Fruit fly (Drosophila melanogaster) ovary, adult (tissue): Measurements from ENCODE around the gene CG17944.

Source experiments
- CG17801 ChIP-seq: fragments of 200-800 bp; optimal IDR thresholded peaks from 2 replicates; lab custom pipeline; 2019; ENCODE audit warnings: missing biosample characterization, mild to moderate bottlenecking, missing genetic modification characterization, moderate library complexity; ENCODE audit not compliant: partially characterized antibody

Gene CG17944

dm6 chr3R:7362023-7362422 is at the start of gene CG17944:
TSS of gene CG17944 (minus strand) at chr3R:7362123.
- no peak for TF ChIP-seq CG17801

- TF ChIP-seq CG17801 = no peak
Observed at dm6 chr3R:7406569-7406968, 44.6 kb upstream of the CG17944 start, which contains the start of gene Ir84a. TSS of gene Ir84a (plus strand) at chr3R:7406869.

dm6 chr3R:7394047-7394446 is 32.1 kb upstream of the CG17944 start:
- TF ChIP-seq CG17801 = no peak

dm6 chr3R:7391113-7391512 is 29.2 kb upstream of the CG17944 start, which contains the start of gene CG42650:
TSS of gene CG42650 (plus strand) at chr3R:7391413.
- TF ChIP-seq CG17801 = no peak

- no peak for TF ChIP-seq CG17801
Observed at dm6 chr3R:7369205-7369604, 7.3 kb upstream of the CG17944 start, which contains the start of gene MstProx. TSS of gene MstProx (minus strand) at chr3R:7369305.

dm6 chr3R:7365527-7365926 is 3.6 kb upstream of the CG17944 start, which contains the start of the genes Mst84Db and Mst84Da:
TSS of gene Mst84Db (minus strand) at chr3R:7365627.
TSS of gene Mst84Da (plus strand) at chr3R:7365850.
- TF ChIP-seq CG17801 = no peak

dm6 chr3R:7364573-7364972 is 2.6 kb upstream of the CG17944 start, which contains the start of gene Mst84Dc:
TSS of gene Mst84Dc (minus strand) at chr3R:7364673.
- no peak for TF ChIP-seq CG17801

- TF ChIP-seq CG17801 = no peak
Observed at dm6 chr3R:7363673-7364072, 1.8 kb upstream of the CG17944 start, which contains the start of gene Mst84Dd. TSS of gene Mst84Dd (minus strand) at chr3R:7363773.

- TF ChIP-seq CG17801 = no peak
Observed at dm6 chr3R:7349452-7349851, 12.5 kb downstream of the CG17944 start, which contains the start of gene CG43290. TSS of gene CG43290 (minus strand) at chr3R:7349552.

- no peak for TF ChIP-seq CG17801
Observed at dm6 chr3R:7346445-7346844, 15.5 kb downstream of the CG17944 start, which contains the start of gene nxf4. TSS of gene nxf4 (plus strand) at chr3R:7346730.

dm6 chr3R:7344769-7345168 is 17.2 kb downstream of the CG17944 start, which contains the start of gene CG31496:
TSS of gene CG31496 (plus strand) at chr3R:7345069.
- TF ChIP-seq CG17801 = no peak

dm6 chr3R:7336454-7336853 is 25.5 kb downstream of the CG17944 start:
- no peak for TF ChIP-seq CG17801

- TF ChIP-seq CG17801 = no peak
Observed at dm6 chr3R:7334613-7335012, 27.3 kb downstream of the CG17944 start.

- TF ChIP-seq CG17801 = no peak
Observed at dm6 chr3R:7330695-7331094, 31.2 kb downstream of the CG17944 start.

dm6 chr3R:7326200-7326599 is 35.7 kb downstream of the CG17944 start:
- TF ChIP-seq CG17801 = no peak

- no peak for TF ChIP-seq CG17801
Observed at dm6 chr3R:7322549-7322948, 39.4 kb downstream of the CG17944 start.

dm6 chr3R:7317107-7317506 is 44.8 kb downstream of the CG17944 start, which contains the start of gene CG10029:
TSS of gene CG10029 (minus strand) at chr3R:7317207.
- no peak for TF ChIP-seq CG17801

- no peak for TF ChIP-seq CG17801
Observed at dm6 chr3R:7313034-7313433, 48.9 kb downstream of the CG17944 start.
